Fruit fly (Drosophila melanogaster) Kc167 (cell line): ENCODE results near the gene mus301.

Experiments used
- Myc ChIP-seq: fragments of >200 bp; optimal IDR thresholded peaks from 2 replicates; lab custom pipeline; 2017; ENCODE audit warnings: missing external identifiers
- Sin3A ChIP-seq: fragments of >200 bp; optimal IDR thresholded peaks from 2 replicates; lab custom pipeline; 2018; ENCODE audit warnings: missing external identifiers
- h ChIP-seq: fragments of >200 bp; optimal IDR thresholded peaks from 3 replicates; lab custom pipeline; 2018; ENCODE audit warnings: missing external identifiers
- insv ChIP-seq: fragments of >200 bp; optimal IDR thresholded peaks from 3 replicates; lab custom pipeline; 2018; ENCODE audit warnings: missing external identifiers
- psq ChIP-seq: fragments of >200 bp; optimal IDR thresholded peaks from 2 replicates; lab custom pipeline; 2017; ENCODE audit warnings: missing external identifiers
- ttk ChIP-seq: sonication (Bioruptor generic); optimal IDR thresholded peaks from 2 replicates; lab custom pipeline; 2017; ENCODE audit warnings: missing external identifiers

mus301 gene

dm6 chr3L:8121590-8121989 lies 16.0 kb upstream of the mus301 start, which contains the start of gene ldbr:
Gene ldbr (plus strand): TSS chr3L:8121827.
- TF ChIP-seq Myc (lab: Kevin White, UChicago) (no peak), insv (lab: Kevin White, UChicago) (no peak), ttk (no peak), Sin3A (no peak), h (lab: Kevin White, UChicago) (no peak), psq (lab: Kevin White, UChicago) (no peak)

DNA sequence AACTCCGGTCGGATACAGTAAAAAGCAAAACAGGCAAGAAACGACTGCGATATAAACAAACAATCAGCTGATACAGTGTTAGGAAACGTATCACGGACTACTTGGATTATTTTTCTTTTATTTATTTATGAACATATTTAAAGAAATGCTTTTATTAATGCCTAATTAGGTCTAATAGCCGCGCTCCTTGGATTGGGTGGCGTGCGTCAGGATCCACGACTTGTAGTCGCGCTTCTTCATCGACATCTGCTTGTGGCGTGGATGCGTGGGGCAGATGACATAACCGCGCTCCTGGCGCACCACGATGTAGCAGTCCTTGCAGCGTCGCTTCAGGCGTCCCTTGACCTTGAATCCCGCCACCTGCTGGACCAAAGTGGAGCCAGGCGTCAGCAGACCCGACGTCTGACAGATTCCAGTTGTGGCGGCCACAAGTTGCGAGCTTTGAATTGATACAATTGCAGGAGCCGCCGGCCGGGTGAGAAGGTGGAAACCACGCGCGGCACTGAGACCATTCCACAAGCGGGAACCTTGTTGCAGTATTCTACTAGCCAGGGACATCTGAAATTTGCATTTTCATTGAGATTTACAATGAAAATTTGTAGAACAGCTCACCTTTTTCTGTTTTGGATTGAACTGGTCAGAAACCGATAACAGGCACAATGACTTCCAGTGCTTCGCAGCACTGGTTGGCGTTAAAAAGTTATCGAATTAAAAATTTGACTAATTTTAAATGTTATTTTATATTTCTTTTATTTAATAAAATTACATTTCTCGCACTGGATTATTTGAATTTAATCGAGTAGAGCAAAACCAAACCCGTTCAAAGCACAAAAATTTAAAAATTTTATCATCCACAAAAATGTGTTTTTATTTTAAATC lies 12.9 kb upstream of the mus301 start, which contains the start of the genes CG7550 and mRpL36:
CG7550 (minus strand) TSS at position 51 of the 879 bp plus-strand sequence.
mRpL36 (minus strand) TSS at position 652 of the 879 bp plus-strand sequence.
- no peak for TF ChIP-seq insv (lab: Kevin White, UChicago)
- TF ChIP-seq h (lab: Kevin White, UChicago), result no peak
- no peak for TF ChIP-seq Sin3A
- TF ChIP-seq ttk, result no peak
- TF ChIP-seq psq (lab: Kevin White, UChicago), result no peak
- TF ChIP-seq Myc (lab: Kevin White, UChicago), result no peak

DNA sequence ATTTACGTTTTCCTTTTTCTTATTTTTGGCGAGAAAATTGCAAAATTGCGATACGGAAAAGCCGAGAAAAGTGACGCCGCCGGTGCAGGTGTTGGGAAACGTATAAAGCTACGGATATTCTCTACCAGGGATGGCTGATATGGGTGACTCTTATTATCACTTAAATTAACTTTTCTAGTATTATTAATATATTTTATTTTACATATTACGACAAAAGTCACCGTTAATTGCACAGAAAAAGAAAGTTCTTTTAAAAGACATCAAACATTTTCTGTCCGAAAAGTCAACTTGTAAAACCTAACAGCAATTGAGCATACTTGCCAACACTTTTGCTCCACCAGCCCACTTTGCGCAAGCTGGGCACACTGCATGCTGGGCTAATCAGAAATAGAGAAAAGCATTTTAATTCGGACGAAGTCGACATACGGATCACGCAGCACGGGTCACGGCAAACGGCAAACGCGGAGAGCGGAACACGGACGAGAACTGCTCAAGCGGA lies 9.8 kb upstream of the mus301 start, which contains the start of the genes Cds and Uba2:
Cds (plus strand) TSS at position 51 of the 499 bp plus-strand sequence.
Uba2 (minus strand) TSS at position 107 of the 499 bp plus-strand sequence.
- TF ChIP-seq ttk, result no peak
- no peak for TF ChIP-seq psq (lab: Kevin White, UChicago)
- TF ChIP-seq Myc (lab: Kevin White, UChicago), result no peak
- no peak for TF ChIP-seq insv (lab: Kevin White, UChicago)
- TF ChIP-seq h (lab: Kevin White, UChicago), result no peak
- TF ChIP-seq Sin3A, result no peak

DNA sequence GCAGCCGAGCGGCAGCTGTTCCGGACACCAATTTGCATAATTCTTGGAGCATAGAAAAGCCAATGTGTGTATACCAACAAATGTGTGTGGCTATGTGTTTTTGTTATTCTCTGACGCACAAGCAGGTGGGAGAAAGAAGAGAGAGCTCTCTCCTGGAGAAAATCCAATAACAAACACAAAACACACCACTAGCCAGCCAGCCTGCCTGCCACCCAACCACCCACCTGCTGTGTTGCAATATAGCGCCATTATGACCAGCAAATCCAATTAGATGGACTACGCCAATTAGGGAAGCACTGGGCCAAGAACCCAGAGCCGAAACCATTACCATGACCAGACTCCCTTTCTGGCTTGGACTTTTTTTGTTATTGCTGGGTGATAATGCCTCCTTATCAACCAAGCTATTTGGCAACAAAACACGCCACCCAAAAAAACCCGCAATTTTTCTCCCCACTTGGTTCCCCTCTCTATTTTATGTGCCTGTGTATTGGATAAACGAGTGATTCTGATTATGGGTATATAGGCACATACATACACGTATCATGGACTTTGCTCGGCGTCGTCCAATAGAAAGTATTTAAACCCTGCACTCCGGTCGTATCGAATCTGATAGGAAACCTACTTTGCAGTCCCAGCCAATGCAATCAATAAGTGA lies 9.1 kb upstream of the mus301 start:
- TF ChIP-seq h (lab: Kevin White, UChicago), result no peak
- TF ChIP-seq insv (lab: Kevin White, UChicago), result no peak
- no peak for TF ChIP-seq Sin3A
- no peak for TF ChIP-seq ttk
- TF ChIP-seq psq (lab: Kevin White, UChicago), result no peak
- no peak for TF ChIP-seq Myc (lab: Kevin White, UChicago)

dm6 chr3L:8150284-8150683 lies 12.7 kb downstream of the mus301 start:
- no peak for TF ChIP-seq psq (lab: Kevin White, UChicago)
- TF ChIP-seq h (lab: Kevin White, UChicago), result no peak
- TF ChIP-seq Myc (lab: Kevin White, UChicago), result no peak
- no peak for TF ChIP-seq ttk

- no peak for TF ChIP-seq h (lab: Kevin White, UChicago)
- no peak for TF ChIP-seq Myc (lab: Kevin White, UChicago)
- TF ChIP-seq Sin3A, result no peak
- no peak for TF ChIP-seq ttk
- TF ChIP-seq psq (lab: Kevin White, UChicago), result no peak
- TF ChIP-seq insv (lab: Kevin White, UChicago), result no peak
These were observed 13.2 kb downstream of the mus301 start for dm6 chr3L:8150812-8151211.

- no peak for TF ChIP-seq Myc (lab: Kevin White, UChicago)
- TF ChIP-seq insv (lab: Kevin White, UChicago), result no peak
- TF ChIP-seq h (lab: Kevin White, UChicago), result no peak
- no peak for TF ChIP-seq Sin3A
- no peak for TF ChIP-seq psq (lab: Kevin White, UChicago)
These were observed 14.2 kb downstream of the mus301 start, which contains the start of gene CG13676 for dm6 chr3L:8151727-8152199. Gene CG13676 (minus strand): TSS chr3L:8151813.

- no peak for TF ChIP-seq insv (lab: Kevin White, UChicago)
- no peak for TF ChIP-seq ttk
- no peak for TF ChIP-seq Myc (lab: Kevin White, UChicago)
These were observed 15.8 kb downstream of the mus301 start for dm6 chr3L:8153206-8153996.

DNA sequence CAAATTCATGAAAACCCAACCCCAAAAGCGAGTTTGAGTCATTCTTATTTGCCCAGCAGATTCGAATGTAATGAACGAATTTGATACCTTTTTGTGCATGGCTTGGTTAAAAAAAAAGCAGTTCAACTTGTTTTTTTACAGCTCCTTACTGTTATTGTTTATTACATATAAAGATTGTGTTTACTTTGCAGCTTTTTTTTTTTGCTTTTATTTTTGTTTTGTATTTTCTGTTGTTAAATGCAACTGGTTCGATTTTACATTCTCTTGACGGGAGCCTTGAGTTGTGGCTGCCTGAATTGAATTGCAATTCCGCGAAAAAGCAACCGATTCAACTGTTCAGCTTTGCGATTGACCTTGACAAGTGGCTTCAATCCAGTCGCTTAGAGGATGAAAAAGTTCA lies 16.9 kb downstream of the mus301 start:
- no peak for TF ChIP-seq ttk
- TF ChIP-seq Sin3A, result no peak
- TF ChIP-seq h (lab: Kevin White, UChicago), result no peak
- TF ChIP-seq psq (lab: Kevin White, UChicago), result no peak
- TF ChIP-seq insv (lab: Kevin White, UChicago), result no peak
- TF ChIP-seq Myc (lab: Kevin White, UChicago), result no peak

dm6 chr3L:8155324-8155723 lies 17.7 kb downstream of the mus301 start:
- TF ChIP-seq Myc (lab: Kevin White, UChicago) (no peak), ttk (no peak), psq (lab: Kevin White, UChicago) (no peak), Sin3A (no peak), h (lab: Kevin White, UChicago) (no peak), insv (lab: Kevin White, UChicago) (no peak)

DNA sequence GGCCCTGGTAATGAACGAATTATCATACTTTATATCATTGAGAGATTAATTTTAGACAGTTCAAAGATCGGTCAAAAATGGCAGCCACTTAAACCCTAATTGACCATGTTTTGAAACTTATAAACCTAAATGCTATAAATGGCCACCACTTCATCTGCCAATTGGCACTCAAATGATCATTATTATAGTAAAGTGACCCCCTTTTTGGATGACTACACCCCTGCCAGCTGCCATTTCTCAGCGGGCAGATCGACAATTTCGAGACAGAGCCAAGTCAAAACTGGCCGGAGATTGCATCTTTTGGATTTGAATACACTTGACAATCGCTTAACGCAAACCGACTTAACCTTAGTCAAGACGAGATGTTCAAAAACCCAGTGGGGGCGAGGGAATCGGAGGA lies 18.6 kb downstream of the mus301 start:
- no peak for TF ChIP-seq Sin3A
- TF ChIP-seq h (lab: Kevin White, UChicago), result no peak
- no peak for TF ChIP-seq Myc (lab: Kevin White, UChicago)
- no peak for TF ChIP-seq ttk
- no peak for TF ChIP-seq psq (lab: Kevin White, UChicago)
